Worm (Caenorhabditis elegans) whole organism, mixed stage, embryonic: ENCODE results near the gene T15H9.4.

Experiments
- nhr-28 ChIP-seq: fragments of 150-350 bp; optimal IDR thresholded peaks from 2 replicates; lab custom pipeline; 2014; ENCODE audit warnings: missing biosample characterization, missing genetic modification characterization
- nhr-76 ChIP-seq: sonication (generic microtip); optimal IDR thresholded peaks from 2 replicates; lab custom pipeline; 2017; ENCODE audit warnings: missing biosample characterization, missing genetic modification characterization
- unc-120 ChIP-seq: sonication (generic microtip); optimal IDR thresholded peaks from 2 replicates; lab custom pipeline; 2017; ENCODE audit warnings: missing genetic modification characterization, missing compliant biosample characterization; ENCODE audit not compliant: poor library complexity, severe bottlenecking

DNA sequence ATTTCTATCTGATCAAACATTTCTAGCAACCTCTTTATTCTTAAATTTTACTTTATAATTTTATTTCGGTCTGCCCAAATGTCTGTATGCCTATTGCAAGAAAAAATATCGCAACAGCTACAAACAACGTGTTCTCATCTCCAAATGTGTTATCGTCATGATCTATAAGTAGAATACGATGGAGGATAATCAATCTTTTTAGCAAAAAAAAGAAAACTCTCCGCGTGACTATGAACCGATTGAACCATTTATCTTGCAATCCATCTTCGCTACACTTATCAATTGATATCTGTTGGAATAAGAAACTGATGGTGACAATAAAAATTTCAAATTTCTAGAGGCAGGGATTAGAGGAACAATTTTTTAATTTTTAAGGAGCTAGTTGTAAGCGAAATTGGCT is 5.7 kb upstream of the T15H9.4 start:
- TF ChIP-seq nhr-28, result no peak
- TF ChIP-seq nhr-76 (tag; lab: Kevin White, UChicago), result no peak
- TF ChIP-seq unc-120 (tag; lab: Kevin White, UChicago), result no peak
